Worm (Caenorhabditis elegans): ENCODE data around the gene sma-3.

DNA sequence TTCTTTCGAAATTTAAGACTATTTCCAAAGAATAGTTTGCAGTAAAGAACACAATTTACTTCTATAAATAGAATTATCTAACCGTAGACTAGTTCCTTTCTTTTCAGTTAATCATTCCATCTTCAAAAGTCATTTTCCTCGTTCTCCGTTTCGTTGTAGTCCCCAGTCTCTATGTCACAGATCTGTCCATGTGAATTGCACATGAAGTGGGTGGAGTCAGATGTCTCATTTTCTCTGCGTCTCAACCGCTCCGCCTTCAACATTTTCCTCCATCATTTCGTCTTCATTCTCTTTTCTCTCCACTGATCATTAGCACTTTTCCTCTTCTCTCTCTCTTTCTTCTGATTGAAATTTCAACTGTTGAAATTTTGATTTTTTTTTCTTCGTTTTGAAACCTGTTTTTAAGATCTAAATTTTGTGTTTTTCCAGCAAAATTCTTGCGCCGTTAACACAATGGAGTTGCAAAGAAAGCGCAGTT is 33.9 kb upstream of the sma-3 start, which contains the start of gene T07E3.4:
- TF ChIP-seq lin-11 (tag; optimal IDR thresholded peaks at IDR 0.05) (no peak), egl-27 (tag; optimal IDR thresholded peaks at IDR 0.05) (peak; percentile 96), dmd-4 (tag; optimal IDR thresholded peaks at IDR 0.05) (no peak), unc-55 (GFP tag; optimal IDR thresholded peaks at IDR 0.05) (peak; percentile 61), nhr-12 (tag; optimal IDR thresholded peaks at IDR 0.05) (no peak), ceh-82 (tag; optimal IDR thresholded peaks at IDR 0.05) (no peak), unc-39 (tag; optimal IDR thresholded peaks at IDR 0.05) (no peak), lin-39 (tag; optimal IDR thresholded peaks at IDR 0.05) (peak; percentile 27), mab-5 (tag; optimal IDR thresholded peaks at IDR 0.05) (peak; percentile 21), Y55F3AM.14 (GFP tag; optimal IDR thresholded peaks at IDR 0.05) (no peak), nhr-21 (tag; optimal IDR thresholded peaks at IDR 0.05) (peak; percentile 90), nhr-6 (tag; optimal IDR thresholded peaks at IDR 0.05) (peak; percentile 87), skn-1 (tag; optimal IDR thresholded peaks at IDR 0.05) (no peak)

Measured in whole organism, L2 larva.